Worm (Caenorhabditis elegans) whole organism, midembryonic: ENCODE data around the gene C14B9.8.

Experiments used
- flt-1 ChIP-seq: fragments of 200-800 bp; sonication (Bioruptor generic); IDR thresholded peaks from 2 replicates; pipeline ENCODE4 v1.3.6; 2022; ENCODE audit warnings: missing genetic modification characterization, missing compliant biosample characterization
- klf-2 ChIP-seq: fragments of 200-800 bp; sonication (Bioruptor generic); conservative IDR thresholded peaks from 2 replicates; pipeline ENCODE4 v1.3.6; 2022; ENCODE audit warnings: missing genetic modification reagents, missing genetic modification characterization, missing compliant biosample characterization
- ref-1 ChIP-seq: fragments of 200-800 bp; sonication (Bioruptor generic); conservative IDR thresholded peaks from 2 replicates; pipeline ENCODE4 v1.3.6; 2022; ENCODE audit warnings: missing genetic modification reagents, missing genetic modification characterization, missing compliant biosample characterization
- tab-1 ChIP-seq: fragments of 200-800 bp; sonication (Bioruptor generic); IDR thresholded peaks from 2 replicates; pipeline ENCODE4 v1.3.6; 2022; ENCODE audit warnings: missing genetic modification characterization, missing compliant biosample characterization

ce11 chrIII:8121132-8121531, 23.3 kb downstream of the C14B9.8 start, which contains the start of gene gei-8:
- TF ChIP-seq flt-1 (GFP tag; lab: Robert Waterston, UW) (no peak), ref-1 (GFP tag; lab: Robert Waterston, UW) (no peak), tab-1 (GFP tag; lab: Robert Waterston, UW) (no peak), klf-2 (GFP tag; lab: Robert Waterston, UW) (no peak)
